Worm (Caenorhabditis elegans) whole organism, mixed stage, embryonic: ENCODE data around the gene hpo-28.
A peak's percentile ranks its signal among the peaks of the same experiment; 100 is the strongest.

Experiments used
- bed-3 ChIP-seq: fragments of 200-800 bp; sonication (Bioruptor generic); optimal IDR thresholded peaks from 3 replicates; lab custom pipeline; 2018; ENCODE audit warnings: mild to moderate bottlenecking, missing genetic modification characterization, moderate library complexity, missing compliant biosample characterization
- blmp-1 ChIP-seq: fragments of 150-350 bp; optimal IDR thresholded peaks from 2 replicates; lab custom pipeline; 2014; ENCODE audit warnings: missing biosample characterization, missing genetic modification characterization
- ceh-39 ChIP-seq: fragments of 150-350 bp; optimal IDR thresholded peaks from 2 replicates; lab custom pipeline; 2014; ENCODE audit warnings: missing biosample characterization, missing genetic modification characterization
- ceh-43 ChIP-seq: fragments of 200-800 bp; sonication (Bioruptor generic); optimal IDR thresholded peaks from 2 replicates; lab custom pipeline; 2018; ENCODE audit warnings: mild to moderate bottlenecking, missing genetic modification characterization, moderate library complexity, missing compliant biosample characterization
- ceh-83 ChIP-seq: fragments of 200-800 bp; sonication (Bioruptor generic); optimal IDR thresholded peaks from 2 replicates; lab custom pipeline; 2018; ENCODE audit warnings: mild to moderate bottlenecking, missing genetic modification characterization, missing compliant biosample characterization
- ces-1 ChIP-seq: fragments of 150-350 bp; optimal IDR thresholded peaks from 2 replicates; lab custom pipeline; 2014; ENCODE audit warnings: missing biosample characterization, missing genetic modification reagents, missing genetic modification characterization
- drap-1 ChIP-seq: fragments of 200-800 bp; sonication (Bioruptor generic); optimal IDR thresholded peaks from 3 replicates; lab custom pipeline; 2018; ENCODE audit warnings: mild to moderate bottlenecking, missing genetic modification characterization, missing compliant biosample characterization
- elt-1 ChIP-seq: sonication (generic microtip); optimal IDR thresholded peaks from 2 replicates; lab custom pipeline; 2017; ENCODE audit warnings: missing genetic modification characterization, mild to moderate bottlenecking, missing compliant biosample characterization, antibody characterized with exemption, moderate library complexity, borderline replicate concordance; ENCODE audit not compliant: insufficient read depth
- elt-3 ChIP-seq: fragments of 150-350 bp; optimal IDR thresholded peaks from 2 replicates; lab custom pipeline; 2014; ENCODE audit warnings: missing biosample characterization, missing genetic modification characterization
- flh-1 ChIP-seq: fragments of 200-800 bp; sonication (Bioruptor generic); optimal IDR thresholded peaks from 2 replicates; lab custom pipeline; 2018; ENCODE audit warnings: mild to moderate bottlenecking, missing genetic modification characterization, moderate library complexity, missing compliant biosample characterization
- ham-2 ChIP-seq: fragments of 200-800 bp; sonication (Bioruptor generic); optimal IDR thresholded peaks from 2 replicates; lab custom pipeline; 2018; ENCODE audit warnings: mild to moderate bottlenecking, missing genetic modification characterization, missing compliant biosample characterization
- hlh-1 ChIP-seq: fragments of 150-350 bp; optimal IDR thresholded peaks from 2 replicates; lab custom pipeline; 2014; ENCODE audit warnings: missing biosample characterization, missing genetic modification reagents, missing genetic modification characterization
- lin-13 ChIP-seq: fragments of 150-350 bp; optimal IDR thresholded peaks from 2 replicates; lab custom pipeline; 2014; ENCODE audit warnings: missing biosample characterization, missing genetic modification characterization
- lin-32 ChIP-seq: fragments of 200-800 bp; sonication (Bioruptor generic); optimal IDR thresholded peaks from 2 replicates; lab custom pipeline; 2018; ENCODE audit warnings: mild to moderate bottlenecking, missing genetic modification characterization, missing compliant biosample characterization
- lsy-2 ChIP-seq: fragments of 150-350 bp; optimal IDR thresholded peaks from 2 replicates; lab custom pipeline; 2014; ENCODE audit warnings: missing biosample characterization, missing genetic modification characterization
- mab-5 ChIP-seq: fragments of 150-350 bp; optimal IDR thresholded peaks from 2 replicates; lab custom pipeline; 2014; ENCODE audit warnings: missing biosample characterization, missing genetic modification characterization
- mep-1 ChIP-seq: fragments of 150-350 bp; optimal IDR thresholded peaks from 2 replicates; lab custom pipeline; 2017; ENCODE audit warnings: missing biosample characterization, missing genetic modification reagents, missing genetic modification characterization, inconsistent platforms
- mls-2 ChIP-seq: sonication (generic microtip); optimal IDR thresholded peaks from 2 replicates; lab custom pipeline; 2016; ENCODE audit warnings: mild to moderate bottlenecking, missing genetic modification characterization, moderate library complexity, missing compliant biosample characterization
- nhr-12 ChIP-seq: fragments of 150-350 bp; optimal IDR thresholded peaks from 2 replicates; lab custom pipeline; 2014; ENCODE audit warnings: missing biosample characterization, missing genetic modification characterization
- nhr-237 ChIP-seq: fragments of 150-350 bp; optimal IDR thresholded peaks from 2 replicates; lab custom pipeline; 2014; ENCODE audit warnings: missing biosample characterization, missing genetic modification characterization
- nhr-28 ChIP-seq: fragments of 150-350 bp; optimal IDR thresholded peaks from 2 replicates; lab custom pipeline; 2014; ENCODE audit warnings: missing biosample characterization, missing genetic modification characterization
- nhr-76 ChIP-seq: sonication (generic microtip); optimal IDR thresholded peaks from 2 replicates; lab custom pipeline; 2017; ENCODE audit warnings: missing biosample characterization, missing genetic modification characterization
- pha-4 ChIP-seq: fragments of 150-350 bp; optimal IDR thresholded peaks from 2 replicates; lab custom pipeline; 2018; ENCODE audit warnings: missing biosample characterization, missing genetic modification reagents, missing genetic modification characterization
- sem-2 ChIP-seq: fragments of 200-800 bp; sonication (Bioruptor generic); optimal IDR thresholded peaks from 2 replicates; lab custom pipeline; 2018; ENCODE audit warnings: mild to moderate bottlenecking, missing genetic modification characterization, missing compliant biosample characterization
- snpc-4 ChIP-seq: fragments of 150-350 bp; optimal IDR thresholded peaks from 2 replicates; lab custom pipeline; 2014; ENCODE audit warnings: missing biosample characterization, missing genetic modification characterization
- sptf-1 ChIP-seq: sonication (generic microtip); optimal IDR thresholded peaks from 2 replicates; lab custom pipeline; 2017; ENCODE audit warnings: mild to moderate bottlenecking, missing genetic modification characterization, moderate library complexity, missing compliant biosample characterization
- tbx-8 ChIP-seq: fragments of 200-800 bp; sonication (Bioruptor generic); optimal IDR thresholded peaks from 2 replicates; lab custom pipeline; 2018; ENCODE audit warnings: mild to moderate bottlenecking, missing genetic modification characterization, moderate library complexity, missing compliant biosample characterization
- unc-120 ChIP-seq: sonication (generic microtip); optimal IDR thresholded peaks from 2 replicates; lab custom pipeline; 2017; ENCODE audit warnings: missing genetic modification characterization, missing compliant biosample characterization; ENCODE audit not compliant: poor library complexity, severe bottlenecking
- unc-39 ChIP-seq: fragments of 150-350 bp; optimal IDR thresholded peaks from 2 replicates; lab custom pipeline; 2014; ENCODE audit warnings: missing biosample characterization, missing genetic modification characterization
- unc-62 ChIP-seq: fragments of 150-350 bp; optimal IDR thresholded peaks from 2 replicates; lab custom pipeline; 2014; ENCODE audit warnings: missing biosample characterization, missing genetic modification reagents, missing genetic modification characterization
- zip-8 ChIP-seq: fragments of 150-350 bp; optimal IDR thresholded peaks from 2 replicates; lab custom pipeline; 2014; ENCODE audit warnings: missing biosample characterization, missing genetic modification characterization
- ztf-11 ChIP-seq: fragments of 150-350 bp; optimal IDR thresholded peaks from 2 replicates; lab custom pipeline; 2014; ENCODE audit warnings: missing biosample characterization, missing genetic modification characterization

Gene hpo-28

DNA sequence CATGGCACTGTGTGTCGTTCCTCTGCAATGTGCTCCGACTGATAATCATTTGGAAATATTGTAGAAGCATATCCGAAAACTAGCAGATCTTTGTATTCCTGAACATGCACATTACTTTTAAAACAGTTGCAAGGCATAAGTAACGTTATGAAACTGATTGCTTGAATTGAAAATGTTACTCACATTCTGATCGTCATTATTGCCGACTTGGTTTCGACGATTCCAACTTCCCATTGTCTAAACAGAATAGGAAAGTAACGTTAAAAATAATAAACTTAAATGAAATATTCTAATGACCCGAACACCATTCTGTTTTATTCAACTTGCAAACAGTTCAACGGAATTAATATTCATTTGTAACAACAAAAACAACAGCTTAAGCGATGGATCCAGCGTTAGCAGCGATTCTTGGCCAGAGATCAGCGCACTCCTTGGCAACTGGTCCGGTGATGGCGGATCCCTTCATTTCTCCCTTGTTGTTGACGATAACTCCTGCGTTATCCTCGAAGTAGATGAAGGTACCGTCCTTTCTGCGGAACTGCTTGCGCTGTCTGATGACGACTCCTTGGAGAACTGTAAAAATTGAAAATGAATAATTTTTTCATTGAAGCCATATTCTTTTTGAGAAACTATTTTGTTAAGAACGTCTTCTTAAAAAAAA is 3.8 kb downstream of the hpo-28 start, which contains the start of gene swp-1:
Gene swp-1, minus strand, starts transcription at position 298 of the 661 bp plus-strand sequence.
- TF ChIP-seq ceh-83 (GFP tag; lab: Kevin White, UChicago) (no peak), nhr-76 (no peak), blmp-1 (tag; lab: Kevin White, UChicago) (no peak), ceh-39 (tag; lab: Kevin White, UChicago) (no peak), ham-2 (GFP tag; lab: Kevin White, UChicago) (no peak), lin-13 (no peak), nhr-28 (no peak), lin-32 (no peak), ceh-43 (no peak)

ce11 chrIII:5701491-5701890 is 7.6 kb downstream of the hpo-28 start:
- TF ChIP-seq ceh-83 (GFP tag; lab: Kevin White, UChicago), result no peak
- TF ChIP-seq nhr-76, result no peak
- no peak for TF ChIP-seq sem-2
- no peak for TF ChIP-seq mls-2 (tag; lab: Kevin White, UChicago)

DNA sequence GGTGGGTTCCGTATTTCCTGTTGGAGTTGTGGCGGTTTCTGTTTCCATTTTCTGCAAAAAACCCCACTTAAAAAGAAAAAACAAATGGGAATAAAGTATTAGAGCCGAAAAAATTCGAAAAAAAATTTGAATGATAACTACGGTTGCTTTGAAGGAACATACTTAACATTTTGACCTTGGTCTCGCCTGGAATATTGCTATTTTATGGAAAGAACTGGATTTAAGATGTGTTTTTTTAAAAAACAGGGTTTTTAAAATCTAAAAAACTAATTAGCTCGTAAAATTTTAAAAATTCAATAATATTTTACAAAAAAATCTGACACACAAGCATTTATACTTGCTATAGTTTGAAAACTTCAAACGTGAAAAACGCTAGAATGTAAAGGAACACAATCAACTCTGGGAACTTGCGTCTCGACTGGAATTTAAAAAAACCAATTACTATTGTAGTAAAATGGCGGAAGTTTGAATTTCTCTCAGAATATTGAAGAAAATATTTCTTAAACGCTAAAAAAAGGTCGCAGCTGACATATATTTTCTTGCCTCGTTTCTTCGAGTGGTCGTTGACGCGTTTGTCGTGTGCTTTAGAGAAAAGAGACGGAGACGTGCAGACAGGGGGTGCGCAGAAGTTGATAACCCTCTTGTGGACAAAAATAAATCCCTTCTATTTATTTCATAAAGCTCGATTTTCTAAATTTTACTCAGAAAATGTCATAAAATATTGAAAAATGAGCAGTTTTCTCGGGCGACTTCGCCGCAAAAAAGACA is 11.0 kb downstream of the hpo-28 start, which contains the start of the genes lgg-3 and rgs-5:
Gene lgg-3, minus strand, starts transcription at position 51 of the 768 bp plus-strand sequence.
Gene rgs-5, plus strand, starts transcription at position 593 of the 768 bp plus-strand sequence.
- TF ChIP-seq nhr-12 (no peak), flh-1 (GFP tag; lab: Kevin White, UChicago) (no peak), lin-13 (no peak), unc-62 (GFP tag; lab: Kevin White, UChicago) (no peak), blmp-1 (tag; lab: Kevin White, UChicago) (no peak), tbx-8 (no peak), mep-1 (peak; percentile 64), hlh-1 (tag; lab: Kevin White, UChicago) (peak; percentile 34), ces-1 (GFP tag; lab: Kevin White, UChicago) (peak; percentile 34), nhr-76 (no peak), unc-120 (tag; lab: Kevin White, UChicago) (no peak), zip-8 (tag; lab: Kevin White, UChicago) (no peak), mab-5 (no peak), snpc-4 (tag; lab: Kevin White, UChicago) (no peak), ham-2 (GFP tag; lab: Kevin White, UChicago) (no peak), elt-1 (no peak), sptf-1 (tag; lab: Kevin White, UChicago) (no peak), lsy-2 (peak; percentile 31)

- TF ChIP-seq ztf-11 (tag; lab: Kevin White, UChicago) (no peak), unc-39 (tag; lab: Kevin White, UChicago) (no peak), nhr-237 (tag; lab: Kevin White, UChicago) (no peak), elt-1 (no peak), bed-3 (no peak), lin-32 (no peak), pha-4 (tag; lab: Kevin White, UChicago) (no peak), blmp-1 (tag; lab: Kevin White, UChicago) (no peak), ham-2 (GFP tag; lab: Kevin White, UChicago) (no peak), mep-1 (no peak), unc-120 (tag; lab: Kevin White, UChicago) (no peak), lin-13 (no peak), snpc-4 (tag; lab: Kevin White, UChicago) (no peak), elt-3 (tag; lab: Kevin White, UChicago) (no peak), ceh-83 (GFP tag; lab: Kevin White, UChicago) (no peak)
- TF ChIP-seq, all 35 proteins: peak for 0
Measured at ce11 chrIII:5697266-5697665, 11.9 kb downstream of the hpo-28 start, which contains the start of gene B0336.7. B0336.7 (minus strand) TSS chrIII:5697366.

DNA sequence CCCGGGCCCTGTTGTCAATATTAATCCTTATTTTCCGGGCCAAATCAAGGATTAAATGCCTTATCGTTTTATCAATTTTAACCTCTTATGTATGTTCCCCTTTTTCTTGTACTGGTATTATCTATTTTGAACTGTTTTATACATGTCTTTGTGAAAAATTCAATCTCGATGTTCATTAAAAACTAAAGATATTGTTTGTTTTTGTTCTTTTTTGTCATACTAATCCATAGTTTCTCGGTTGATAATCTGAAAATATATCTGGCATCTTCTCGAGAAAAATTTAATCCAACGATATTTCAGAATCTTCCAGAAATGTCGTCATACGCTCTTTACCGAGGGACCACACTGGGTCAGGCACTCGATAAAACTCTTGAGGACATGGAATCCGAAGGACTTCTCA is 15.4 kb downstream of the hpo-28 start, which contains the start of gene B0336.13:
Gene B0336.13, plus strand, starts transcription at position 301 of the 400 bp plus-strand sequence.
- no peak for TF ChIP-seq mab-5
- TF ChIP-seq ceh-39 (tag; lab: Kevin White, UChicago), result no peak
- no peak for TF ChIP-seq pha-4 (tag; lab: Kevin White, UChicago)
- no peak for TF ChIP-seq ceh-83 (GFP tag; lab: Kevin White, UChicago)
- no peak for TF ChIP-seq drap-1
